Worm (Caenorhabditis elegans): ENCODE data around the gene C33H5.2.

ce11 chrIV:7841218-7841617 lies 36.4 kb downstream of the C33H5.2 start:
- TF ChIP-seq flt-1 (GFP tag; IDR thresholded peaks at IDR 0.05): no peak
- TF ChIP-seq aly-1 (tag; optimal IDR thresholded peaks at IDR 0.05): no peak
- TF ChIP-seq ama-1 (optimal IDR thresholded peaks at IDR 0.05): no peak
- TF ChIP-seq scrt-1 (GFP tag; IDR thresholded peaks at IDR 0.05): no peak
- TF ChIP-seq hnd-1 (tag; optimal IDR thresholded peaks at IDR 0.05): no peak
- no peak for TF ChIP-seq ceh-13 (GFP tag; optimal IDR thresholded peaks at IDR 0.05)
- no peak for TF ChIP-seq B0310.2 (tag; optimal IDR thresholded peaks at IDR 0.05)
- TF ChIP-seq pes-1 (GFP tag; IDR thresholded peaks at IDR 0.05): no peak
- no peak for TF ChIP-seq hmg-4 (GFP tag; optimal IDR thresholded peaks at IDR 0.05)
- TF ChIP-seq ets-7 (tag; optimal IDR thresholded peaks at IDR 0.05): no peak

Measured in whole organism, early embryonic.